Worm (Caenorhabditis elegans) whole organism, late embryonic: Measurements from ENCODE around the gene ZK563.2.

Experiments
- C08G9.2 ChIP-seq: sonication (generic microtip); optimal IDR thresholded peaks from 2 replicates; lab custom pipeline; 2016; ENCODE audit warnings: mild to moderate bottlenecking, missing genetic modification characterization, moderate library complexity, missing compliant biosample characterization
- C38D4.7 ChIP-seq: fragments of 200-800 bp; sonication (Bioruptor generic); optimal IDR thresholded peaks from 2 replicates; lab custom pipeline; 2018; ENCODE audit warnings: mild to moderate bottlenecking, missing genetic modification characterization, moderate library complexity, missing compliant biosample characterization
- F13H6.1 ChIP-seq: sonication (generic microtip); optimal IDR thresholded peaks from 2 replicates; lab custom pipeline; 2016; ENCODE audit warnings: missing genetic modification characterization, missing compliant biosample characterization
- K02D7.2 ChIP-seq: sonication (generic microtip); optimal IDR thresholded peaks from 2 replicates; lab custom pipeline; 2017; ENCODE audit warnings: mild to moderate bottlenecking, missing genetic modification characterization, missing compliant biosample characterization
- K09A11.1 ChIP-seq: sonication (generic microtip); optimal IDR thresholded peaks from 2 replicates; lab custom pipeline; 2017; ENCODE audit warnings: antibody characterized with exemption, mild to moderate bottlenecking, missing genetic modification characterization, missing compliant biosample characterization; ENCODE audit not compliant: insufficient read depth
- T23F11.4 ChIP-seq: fragments of 200-800 bp; sonication (Bioruptor generic); optimal IDR thresholded peaks from 2 replicates; lab custom pipeline; 2018; ENCODE audit warnings: mild to moderate bottlenecking, missing genetic modification characterization, missing compliant biosample characterization
- ahr-1 ChIP-seq: sonication (generic microtip); optimal IDR thresholded peaks from 2 replicates; lab custom pipeline; 2016; ENCODE audit warnings: missing genetic modification characterization, missing compliant biosample characterization
- ceh-14 ChIP-seq: sonication (generic microtip); optimal IDR thresholded peaks from 2 replicates; lab custom pipeline; 2016; ENCODE audit warnings: missing genotype, missing genetic modification characterization, missing compliant biosample characterization
- ceh-19 ChIP-seq: fragments of 200-800 bp; sonication (Bioruptor generic); optimal IDR thresholded peaks from 2 replicates; lab custom pipeline; 2018; ENCODE audit warnings: mild to moderate bottlenecking, missing genetic modification characterization, missing compliant biosample characterization
- ceh-2 ChIP-seq: sonication (generic microtip); optimal IDR thresholded peaks from 2 replicates; lab custom pipeline; 2016; ENCODE audit warnings: missing genotype, missing genetic modification characterization, missing compliant biosample characterization
- ceh-22 ChIP-seq: sonication (generic microtip); optimal IDR thresholded peaks from 2 replicates; lab custom pipeline; 2017; ENCODE audit warnings: missing biosample characterization, missing genetic modification characterization
- ceh-24 ChIP-seq: sonication (generic microtip); optimal IDR thresholded peaks from 2 replicates; lab custom pipeline; 2016; ENCODE audit warnings: mild to moderate bottlenecking, missing genetic modification characterization, missing compliant biosample characterization
- ceh-30 ChIP-seq: fragments of 150-350 bp; optimal IDR thresholded peaks from 2 replicates; lab custom pipeline; 2014; ENCODE audit warnings: missing biosample characterization, missing genetic modification characterization
- ceh-31 ChIP-seq: sonication (generic microtip); optimal IDR thresholded peaks from 2 replicates; lab custom pipeline; 2016; ENCODE audit warnings: missing genetic modification characterization, missing compliant biosample characterization
- ceh-34 ChIP-seq: sonication (generic microtip); optimal IDR thresholded peaks from 2 replicates; lab custom pipeline; 2016; ENCODE audit warnings: mild to moderate bottlenecking, missing genetic modification characterization, missing compliant biosample characterization
- ceh-45 ChIP-seq: fragments of 200-800 bp; sonication (Bioruptor generic); IDR thresholded peaks from 2 replicates; pipeline ENCODE4 v1.3.6; 2022; ENCODE audit warnings: missing genetic modification reagents, missing genetic modification characterization, missing compliant biosample characterization
- ceh-48 ChIP-seq: sonication (generic microtip); optimal IDR thresholded peaks from 2 replicates; lab custom pipeline; 2016; ENCODE audit warnings: missing genetic modification characterization, inconsistent platforms, missing compliant biosample characterization
- ceh-6 ChIP-seq: fragments of 200-800 bp; sonication (Bioruptor generic); optimal IDR thresholded peaks from 2 replicates; lab custom pipeline; 2018; ENCODE audit warnings: mild to moderate bottlenecking, missing genetic modification characterization, missing compliant biosample characterization
- che-1 ChIP-seq: sonication (generic microtip); optimal IDR thresholded peaks from 2 replicates; lab custom pipeline; 2016; ENCODE audit warnings: mild to moderate bottlenecking, missing genetic modification characterization, missing compliant biosample characterization
- elt-4 ChIP-seq: sonication (generic microtip); optimal IDR thresholded peaks from 2 replicates; lab custom pipeline; 2016; ENCODE audit warnings: missing genetic modification characterization, missing compliant biosample characterization
- fkh-6 ChIP-seq: sonication (generic microtip); optimal IDR thresholded peaks from 2 replicates; lab custom pipeline; 2016; ENCODE audit warnings: missing genetic modification characterization, missing compliant biosample characterization
- gmeb-2 ChIP-seq: sonication (generic microtip); optimal IDR thresholded peaks from 2 replicates; lab custom pipeline; 2016; ENCODE audit warnings: missing genetic modification characterization, inconsistent platforms, missing compliant biosample characterization
- hlh-13 ChIP-seq: fragments of 200-800 bp; sonication (Bioruptor generic); optimal IDR thresholded peaks from 2 replicates; lab custom pipeline; 2018; ENCODE audit warnings: mild to moderate bottlenecking, missing genetic modification characterization, missing compliant biosample characterization
- hlh-15 ChIP-seq: sonication (generic microtip); optimal IDR thresholded peaks from 2 replicates; lab custom pipeline; 2016; ENCODE audit warnings: missing genetic modification characterization, missing compliant biosample characterization
- hlh-6 ChIP-seq: sonication (generic microtip); optimal IDR thresholded peaks from 2 replicates; lab custom pipeline; 2016; ENCODE audit warnings: missing genotype, missing genetic modification characterization, missing compliant biosample characterization
- hlh-8 ChIP-seq: sonication (generic microtip); optimal IDR thresholded peaks from 2 replicates; lab custom pipeline; 2016; ENCODE audit warnings: missing genotype, missing genetic modification characterization, missing compliant biosample characterization
- lin-11 ChIP-seq: fragments of 200-800 bp; sonication (Bioruptor generic); optimal IDR thresholded peaks from 2 replicates; lab custom pipeline; 2018; ENCODE audit warnings: mild to moderate bottlenecking, missing genetic modification characterization, missing compliant biosample characterization
- madf-2 ChIP-seq: sonication (generic microtip); optimal IDR thresholded peaks from 2 replicates; lab custom pipeline; 2017; ENCODE audit warnings: missing genetic modification characterization, missing compliant biosample characterization
- mec-3 ChIP-seq: sonication (generic microtip); optimal IDR thresholded peaks from 2 replicates; lab custom pipeline; 2016; ENCODE audit warnings: borderline replicate concordance, missing genetic modification characterization, missing compliant biosample characterization
- nfya-1 ChIP-seq: sonication (generic microtip); optimal IDR thresholded peaks from 2 replicates; lab custom pipeline; 2017; ENCODE audit warnings: missing genetic modification characterization, mild to moderate bottlenecking, missing compliant biosample characterization, antibody characterized with exemption, moderate library complexity
- nhr-11 ChIP-seq: fragments of 150-350 bp; optimal IDR thresholded peaks from 2 replicates; lab custom pipeline; 2014; ENCODE audit warnings: missing biosample characterization, missing genetic modification characterization
- npax-4 ChIP-seq: sonication (generic microtip); optimal IDR thresholded peaks from 2 replicates; lab custom pipeline; 2016; ENCODE audit warnings: missing genetic modification characterization, missing compliant biosample characterization
- odd-2 ChIP-seq: sonication (generic microtip); optimal IDR thresholded peaks from 2 replicates; lab custom pipeline; 2017; ENCODE audit warnings: antibody characterized with exemption, mild to moderate bottlenecking, missing genetic modification characterization, missing compliant biosample characterization
- pag-3 ChIP-seq: sonication (generic microtip); optimal IDR thresholded peaks from 2 replicates; lab custom pipeline; 2016; ENCODE audit warnings: missing compliant biosample characterization, missing genetic modification characterization, borderline replicate concordance
- pat-9 ChIP-seq: fragments of 200-800 bp; sonication (Bioruptor generic); optimal IDR thresholded peaks from 2 replicates; lab custom pipeline; 2018; ENCODE audit warnings: mild to moderate bottlenecking, missing genetic modification characterization, moderate library complexity, missing compliant biosample characterization
- pax-1 ChIP-seq: fragments of 150-350 bp; optimal IDR thresholded peaks from 2 replicates; lab custom pipeline; 2014; ENCODE audit warnings: missing biosample characterization, missing genetic modification characterization
- pha-4 ChIP-seq: fragments of 150-350 bp; optimal IDR thresholded peaks from 2 replicates; lab custom pipeline; 2018; ENCODE audit warnings: missing biosample characterization, missing genetic modification reagents, missing genetic modification characterization
- ref-2 ChIP-seq: sonication (generic microtip); optimal IDR thresholded peaks from 2 replicates; lab custom pipeline; 2016; ENCODE audit warnings: missing genetic modification characterization, missing compliant biosample characterization
- sdc-2 ChIP-seq: sonication (generic microtip); optimal IDR thresholded peaks from 2 replicates; lab custom pipeline; 2016; ENCODE audit warnings: missing genotype, missing genetic modification characterization, missing compliant biosample characterization
- sox-4 ChIP-seq: sonication (generic microtip); optimal IDR thresholded peaks from 2 replicates; lab custom pipeline; 2017; ENCODE audit warnings: mild to moderate bottlenecking, missing genetic modification characterization, inconsistent platforms, missing compliant biosample characterization
- tbx-2 ChIP-seq: sonication (generic microtip); optimal IDR thresholded peaks from 2 replicates; lab custom pipeline; 2016; ENCODE audit warnings: missing genetic modification characterization, missing compliant biosample characterization
- ttx-3 ChIP-seq: sonication (generic microtip); optimal IDR thresholded peaks from 2 replicates; lab custom pipeline; 2016; ENCODE audit warnings: missing genetic modification reagents, missing genetic modification characterization, missing compliant biosample characterization
- unc-42 ChIP-seq: sonication (generic microtip); optimal IDR thresholded peaks from 2 replicates; lab custom pipeline; 2016; ENCODE audit warnings: missing genotype, missing genetic modification characterization, missing compliant biosample characterization
- unc-86 ChIP-seq: sonication (generic microtip); optimal IDR thresholded peaks from 2 replicates; lab custom pipeline; 2016; ENCODE audit warnings: missing genetic modification characterization, missing compliant biosample characterization
- ztf-16 ChIP-seq: sonication (generic microtip); optimal IDR thresholded peaks from 2 replicates; lab custom pipeline; 2017; ENCODE audit warnings: missing genetic modification characterization, missing compliant biosample characterization

The ZK563.2 gene

ce11 chrX:3411565-3412022, 42.8 kb downstream of the ZK563.2 start, which contains the start of gene unc-78:
TSS of gene unc-78 (minus strand) at chrX:3411615.
- TF ChIP-seq ceh-34 (tag; lab: Kevin White, UChicago), result no peak
- TF ChIP-seq hlh-8 (tag; lab: Kevin White, UChicago), result no peak
- TF ChIP-seq madf-2 (tag; lab: Kevin White, UChicago), result no peak
- TF ChIP-seq pax-1 (tag; lab: Kevin White, UChicago), result no peak
- TF ChIP-seq hlh-15, result no peak
- TF ChIP-seq ceh-30 (tag; lab: Kevin White, UChicago), result no peak
- no peak for TF ChIP-seq ceh-14 (tag; lab: Kevin White, UChicago)
- no peak for TF ChIP-seq fkh-6 (tag; lab: Kevin White, UChicago)
- TF ChIP-seq pat-9 (tag; lab: Kevin White, UChicago), result no peak
- TF ChIP-seq tbx-2, result peak; percentile 25
- no peak for TF ChIP-seq nfya-1
- TF ChIP-seq ceh-48 (tag; lab: Kevin White, UChicago), result no peak
- peak; percentile 6 for TF ChIP-seq ceh-31
- peak; percentile 13 for TF ChIP-seq C08G9.2 (tag; lab: Kevin White, UChicago)
- no peak for TF ChIP-seq ceh-22 (tag; lab: Kevin White, UChicago)
- TF ChIP-seq unc-42 (tag; lab: Kevin White, UChicago), result no peak
- no peak for TF ChIP-seq K09A11.1
- TF ChIP-seq elt-4 (tag; lab: Kevin White, UChicago), result no peak
- TF ChIP-seq unc-86 (tag; lab: Kevin White, UChicago), result no peak
- TF ChIP-seq npax-4 (tag; lab: Kevin White, UChicago), result no peak
- TF ChIP-seq ztf-16 (tag; lab: Kevin White, UChicago), result no peak
- TF ChIP-seq che-1, result no peak
- TF ChIP-seq lin-11 (tag; lab: Kevin White, UChicago), result no peak
- TF ChIP-seq gmeb-2 (tag; lab: Kevin White, UChicago), result no peak
- no peak for TF ChIP-seq sox-4 (tag; lab: Kevin White, UChicago)
- no peak for TF ChIP-seq ceh-19
- TF ChIP-seq mec-3 (tag; lab: Kevin White, UChicago), result no peak
- TF ChIP-seq ceh-6 (GFP tag; lab: Kevin White, UChicago), result no peak
- no peak for TF ChIP-seq ceh-24 (tag; lab: Kevin White, UChicago)
- TF ChIP-seq ceh-2, result peak; percentile 16
- TF ChIP-seq nhr-11 (tag; lab: Kevin White, UChicago), result no peak
- TF ChIP-seq hlh-6, result no peak
- TF ChIP-seq T23F11.4 (GFP tag; lab: Kevin White, UChicago), result no peak
- TF ChIP-seq C38D4.7 (GFP tag; lab: Kevin White, UChicago), result no peak
- TF ChIP-seq, all 69 proteins: peak for 4

ce11 chrX:3414660-3415144, 45.9 kb downstream of the ZK563.2 start, which contains the start of gene dhs-27:
TSS of gene dhs-27 (minus strand) at chrX:3414710.
- TF ChIP-seq pag-3, result no peak
- no peak for TF ChIP-seq odd-2 (tag; lab: Kevin White, UChicago)
- no peak for TF ChIP-seq ttx-3 (tag; lab: Kevin White, UChicago)
- TF ChIP-seq F13H6.1 (tag; lab: Kevin White, UChicago), result no peak
- no peak for TF ChIP-seq hlh-13 (GFP tag; lab: Kevin White, UChicago)
- TF ChIP-seq pha-4 (tag; lab: Kevin White, UChicago), result no peak
- TF ChIP-seq ref-2, result no peak
- TF ChIP-seq pat-9 (tag; lab: Kevin White, UChicago), result no peak

- no peak for TF ChIP-seq ceh-22 (tag; lab: Kevin White, UChicago)
- TF ChIP-seq ahr-1 (tag; lab: Kevin White, UChicago), result no peak
- no peak for TF ChIP-seq madf-2 (tag; lab: Kevin White, UChicago)
- no peak for TF ChIP-seq ref-2
- TF ChIP-seq lin-11 (tag; lab: Kevin White, UChicago), result no peak
- TF ChIP-seq unc-42 (tag; lab: Kevin White, UChicago), result no peak
- no peak for TF ChIP-seq unc-86 (tag; lab: Kevin White, UChicago)
- TF ChIP-seq sdc-2 (tag; lab: Kevin White, UChicago), result no peak
- TF ChIP-seq tbx-2, result no peak
- no peak for TF ChIP-seq ceh-45 (GFP tag; lab: Robert Waterston, UW)
- no peak for TF ChIP-seq K02D7.2 (tag; lab: Kevin White, UChicago)
- TF ChIP-seq C08G9.2 (tag; lab: Kevin White, UChicago), result no peak
Measured at ce11 chrX:3416063-3416462, 47.3 kb downstream of the ZK563.2 start.
